Fruit fly (Drosophila melanogaster) whole organism, adult: ENCODE results near the gene Dip-C.

ENCODE experiments used
- CG11617 ChIP-seq: fragments of 200-800 bp; sonication (Bioruptor generic); optimal IDR thresholded peaks from 2 replicates; lab custom pipeline; 2017; ENCODE audit warnings: mild to moderate bottlenecking, missing biosample characterization, missing genetic modification reagents, missing genetic modification characterization
- CG1620 ChIP-seq: fragments of 200-800 bp; sonication (Bioruptor generic); optimal IDR thresholded peaks from 2 replicates; lab custom pipeline; 2016; ENCODE audit warnings: missing biosample characterization, missing genetic modification characterization
- CG33017 ChIP-seq: fragments of 200-800 bp; sonication (Bioruptor generic); optimal IDR thresholded peaks from 2 replicates; lab custom pipeline; 2018; ENCODE audit warnings: missing biosample characterization, mild to moderate bottlenecking, missing genetic modification characterization, moderate library complexity
- CG7045 ChIP-seq: fragments of 200-800 bp; sonication (Bioruptor generic); optimal IDR thresholded peaks from 2 replicates; lab custom pipeline; 2017; ENCODE audit warnings: missing biosample characterization, mild to moderate bottlenecking, missing genetic modification characterization
- Clk ChIP-seq: fragments of 200-800 bp; sonication (Bioruptor generic); optimal IDR thresholded peaks from 2 replicates; lab custom pipeline; 2017; ENCODE audit warnings: missing biosample characterization, missing genetic modification characterization
- Crg-1 ChIP-seq: fragments of 200-800 bp; sonication (Bioruptor generic); optimal IDR thresholded peaks from 2 replicates; lab custom pipeline; 2016; ENCODE audit warnings: missing biosample characterization, missing genetic modification characterization
- bab1 ChIP-seq: fragments of 200-800 bp; sonication (Bioruptor generic); optimal IDR thresholded peaks from 3 replicates; lab custom pipeline; 2019; ENCODE audit warnings: missing biosample characterization, mild to moderate bottlenecking, missing genetic modification characterization, moderate library complexity
- cic ChIP-seq: fragments of 200-800 bp; sonication (Bioruptor generic); optimal IDR thresholded peaks from 2 replicates; lab custom pipeline; 2017; ENCODE audit warnings: missing biosample characterization, mild to moderate bottlenecking, missing genetic modification characterization, moderate library complexity
- cnc ChIP-seq, 2 experiments: fragments of >200 bp; optimal IDR thresholded peaks; 2 replicates each; lab custom pipeline; 2017
- kay ChIP-seq: fragments of 200-800 bp; sonication (Bioruptor generic); peaks from one replicate; lab custom pipeline; 2016; ENCODE audit warnings: missing biosample characterization, missing genetic modification characterization, borderline replicate concordance
- ovo ChIP-seq: fragments of 200-800 bp; sonication (Bioruptor generic); optimal IDR thresholded peaks from 2 replicates; lab custom pipeline; 2016; ENCODE audit warnings: missing biosample characterization, missing genetic modification characterization
- pad ChIP-seq: fragments of 200-800 bp; sonication (Bioruptor generic); optimal IDR thresholded peaks from 3 replicates; lab custom pipeline; 2017; ENCODE audit warnings: missing biosample characterization, missing genetic modification characterization, mild to moderate bottlenecking, moderate library complexity, missing genetic modification reagents

- TF ChIP-seq Clk (GFP tag; lab: Kevin White, UChicago) (no peak), kay (no peak), CG1620 (GFP tag; lab: Kevin White, UChicago) (no peak), CG7045 (GFP tag; lab: Kevin White, UChicago) (no peak), pad (GFP tag; lab: Kevin White, UChicago) (no peak), CG33017 (no peak), cic (no peak), Crg-1 (GFP tag; lab: Kevin White, UChicago) (no peak), CG11617 (GFP tag; lab: Kevin White, UChicago) (no peak), ovo (GFP tag; lab: Kevin White, UChicago) (no peak), bab1 (no peak), cnc (optimal IDR thresholded peaks at IDR 0.05; lab: Kevin White, UChicago) (no peak)
These were observed 33.8 kb upstream of the Dip-C start, which contains the start of gene vrs for dm6 chr3R:12447353-12447752.
